Worm (Caenorhabditis elegans) whole organism, L4 larva: ENCODE data around the gene gtf-2E2.

Experiments
- Y5F2A.4 ChIP-seq: fragments of 200-800 bp; sonication (Bioruptor generic); optimal IDR thresholded peaks from 2 replicates; lab custom pipeline; 2018; ENCODE audit warnings: mild to moderate bottlenecking, missing genetic modification characterization, missing compliant biosample characterization
- ceh-82 ChIP-seq: sonication (generic microtip); optimal IDR thresholded peaks from 2 replicates; lab custom pipeline; 2017; ENCODE audit warnings: missing biosample characterization, missing genetic modification characterization
- dmd-8 ChIP-seq: fragments of 200-800 bp; sonication (Bioruptor generic); IDR thresholded peaks from 2 replicates; pipeline ENCODE4 v1.3.6; 2022; ENCODE audit warnings: missing genetic modification characterization, missing compliant biosample characterization
- fkh-10 ChIP-seq: fragments of 150-350 bp; optimal IDR thresholded peaks from 2 replicates; lab custom pipeline; 2014; ENCODE audit warnings: missing biosample characterization, missing genetic modification reagents, missing genetic modification characterization
- nhr-10 ChIP-seq: fragments of 150-350 bp; optimal IDR thresholded peaks from 2 replicates; lab custom pipeline; 2014; ENCODE audit warnings: missing biosample characterization, missing genetic modification characterization

ce11 chrII:11545299-11545951, 3.1 kb upstream of the gtf-2E2 start, which contains the start of gene dnj-13:
- peak; percentile 73 for TF ChIP-seq fkh-10 (GFP tag; lab: Kevin White, UChicago)
- peak; percentile 63 for TF ChIP-seq nhr-10 (tag; lab: Kevin White, UChicago)
- TF ChIP-seq ceh-82 (tag; lab: Kevin White, UChicago): no peak
- TF ChIP-seq Y5F2A.4 (GFP tag; lab: Kevin White, UChicago): peak; percentile 89
- TF ChIP-seq dmd-8 (GFP tag; lab: Robert Waterston, UW): peak; percentile 84
